Fruit fly (Drosophila melanogaster) whole organism, embryonic: Measurements from ENCODE around the gene Prosbeta6.

Experiments
- Awh ChIP-seq: fragments of 200-800 bp; sonication (Bioruptor generic); IDR thresholded peaks from 2 replicates; pipeline ENCODE4, ENCODE4 v1.3.6; 2022; ENCODE audit warnings: missing biosample characterization, missing genetic modification characterization
- Blimp-1 ChIP-seq: fragments of 200-800 bp; sonication (Bioruptor generic); optimal IDR thresholded peaks from 3 replicates; lab custom pipeline; 2018; ENCODE audit warnings: missing biosample characterization, missing genetic modification characterization, mild to moderate bottlenecking, moderate library complexity, missing genetic modification reagents
- CG10209 ChIP-seq: fragments of 200-800 bp; sonication (Bioruptor generic); optimal IDR thresholded peaks from 3 replicates; lab custom pipeline; 2017; ENCODE audit warnings: missing biosample characterization, mild to moderate bottlenecking, missing genetic modification characterization, missing genetic modification reagents
- CG11723 ChIP-seq: fragments of 200-800 bp; sonication (Bioruptor generic); optimal IDR thresholded peaks from 2 replicates; lab custom pipeline; 2017; ENCODE audit warnings: missing biosample characterization, mild to moderate bottlenecking, missing genetic modification characterization
- CG12071 ChIP-seq: fragments of 200-800 bp; sonication (Bioruptor generic); optimal IDR thresholded peaks from 3 replicates; lab custom pipeline; 2018; ENCODE audit warnings: missing biosample characterization, mild to moderate bottlenecking, missing genetic modification characterization
- CG12155 ChIP-seq: fragments of 200-800 bp; sonication (Bioruptor generic); optimal IDR thresholded peaks from 3 replicates; lab custom pipeline; 2016; ENCODE audit warnings: missing biosample characterization, missing genetic modification characterization
- CG12299 ChIP-seq: fragments of 200-800 bp; sonication (Bioruptor generic); optimal IDR thresholded peaks from 2 replicates; lab custom pipeline; 2018; ENCODE audit warnings: missing biosample characterization, mild to moderate bottlenecking, missing genetic modification characterization
- CG14710 ChIP-seq: fragments of 200-800 bp; sonication (Bioruptor generic); optimal IDR thresholded peaks from 3 replicates; lab custom pipeline; 2019; ENCODE audit warnings: missing biosample characterization, mild to moderate bottlenecking, missing genetic modification characterization, moderate library complexity
- CG15514 ChIP-seq: fragments of 200-800 bp; sonication (Bioruptor generic); optimal IDR thresholded peaks from 3 replicates; lab custom pipeline; 2017; ENCODE audit warnings: missing biosample characterization, missing genetic modification characterization, mild to moderate bottlenecking, moderate library complexity, missing genetic modification reagents
- CG2712 ChIP-seq: fragments of 200-800 bp; optimal IDR thresholded peaks from 3 replicates; lab custom pipeline; 2019; ENCODE audit warnings: missing biosample characterization, mild to moderate bottlenecking, missing genetic modification characterization, moderate library complexity
- CG30431 ChIP-seq: fragments of 200-800 bp; sonication (Bioruptor generic); optimal IDR thresholded peaks from 2 replicates; lab custom pipeline; 2017; ENCODE audit warnings: missing biosample characterization, missing genetic modification characterization
- CG3407 ChIP-seq: fragments of 200-800 bp; sonication (Bioruptor generic); optimal IDR thresholded peaks from 2 replicates; lab custom pipeline; 2018; ENCODE audit warnings: missing biosample characterization, mild to moderate bottlenecking, missing genetic modification characterization
- CG3995 ChIP-seq: fragments of 200-800 bp; sonication (Bioruptor generic); optimal IDR thresholded peaks from 3 replicates; lab custom pipeline; 2016; ENCODE audit warnings: missing biosample characterization, missing genetic modification characterization
- CG4424 ChIP-seq: fragments of 200-800 bp; sonication (Bioruptor generic); optimal IDR thresholded peaks from 3 replicates; lab custom pipeline; 2016; ENCODE audit warnings: missing biosample characterization, missing genetic modification characterization
- CG4707 ChIP-seq: fragments of 200-800 bp; sonication (Bioruptor generic); optimal IDR thresholded peaks from 2 replicates; lab custom pipeline; 2018; ENCODE audit warnings: missing biosample characterization, mild to moderate bottlenecking, missing genetic modification characterization, moderate library complexity
- CG6813 ChIP-seq: fragments of 200-800 bp; sonication (Bioruptor generic); optimal IDR thresholded peaks from 2 replicates; lab custom pipeline; 2017; ENCODE audit warnings: missing biosample characterization, missing genetic modification characterization, mild to moderate bottlenecking, moderate library complexity, missing genetic modification reagents
- CG7839 ChIP-seq: fragments of 200-800 bp; sonication (Bioruptor generic); optimal IDR thresholded peaks from 3 replicates; lab custom pipeline; 2018; ENCODE audit warnings: missing biosample characterization, mild to moderate bottlenecking, missing genetic modification characterization, moderate library complexity
- CG9437 ChIP-seq: fragments of 200-800 bp; sonication (Bioruptor generic); optimal IDR thresholded peaks from 2 replicates; lab custom pipeline; 2018; ENCODE audit warnings: missing biosample characterization, mild to moderate bottlenecking, missing genetic modification characterization
- CG9817 ChIP-seq: fragments of 200-800 bp; sonication (Bioruptor generic); optimal IDR thresholded peaks from 2 replicates; lab custom pipeline; 2018; ENCODE audit warnings: missing biosample characterization, mild to moderate bottlenecking, missing genetic modification characterization, moderate library complexity
- D19B ChIP-seq: fragments of 200-800 bp; sonication (Bioruptor generic); optimal IDR thresholded peaks from 2 replicates; lab custom pipeline; 2017; ENCODE audit warnings: missing biosample characterization, mild to moderate bottlenecking, missing genetic modification characterization
- Doc3 ChIP-seq: fragments of 200-800 bp; sonication (Bioruptor generic); IDR thresholded peaks from 3 replicates; pipeline ENCODE4 v1.3.6; 2022; ENCODE audit warnings: missing biosample characterization, missing genetic modification characterization; ENCODE audit not compliant: partially characterized antibody
- Drgx ChIP-seq: fragments of 200-800 bp; sonication (Bioruptor generic); IDR thresholded peaks from 2 replicates; pipeline ENCODE4 v1.3.6; 2022; ENCODE audit warnings: missing biosample characterization, missing genetic modification characterization
- ERR ChIP-seq: fragments of 200-800 bp; sonication (Bioruptor generic); optimal IDR thresholded peaks from 2 replicates; lab custom pipeline; 2016; ENCODE audit warnings: missing biosample characterization, missing genetic modification characterization
- Ets65A ChIP-seq: fragments of 200-800 bp; sonication (Bioruptor generic); peaks from one replicate; lab custom pipeline; 2016; ENCODE audit warnings: missing biosample characterization, missing genetic modification characterization
- Ets97D ChIP-seq: fragments of 200-800 bp; sonication (Bioruptor generic); optimal IDR thresholded peaks from 3 replicates; lab custom pipeline; 2016; ENCODE audit warnings: missing biosample characterization, missing genetic modification characterization
- GATAe ChIP-seq: fragments of 200-800 bp; sonication (Bioruptor generic); conservative IDR thresholded peaks from 2 replicates; pipeline ENCODE4 v1.3.6; 2022; ENCODE audit warnings: missing biosample characterization, missing genetic modification characterization
- Hand ChIP-seq: fragments of 200-800 bp; sonication (Bioruptor generic); optimal IDR thresholded peaks from 2 replicates; lab custom pipeline; 2017; ENCODE audit warnings: mild to moderate bottlenecking, missing biosample characterization, missing genetic modification reagents, missing genetic modification characterization
- Max ChIP-seq: fragments of 200-800 bp; sonication (Bioruptor generic); optimal IDR thresholded peaks from 2 replicates; lab custom pipeline; 2016; ENCODE audit warnings: missing biosample characterization, mild to moderate bottlenecking, missing genetic modification characterization
- Myb ChIP-seq: fragments of 200-800 bp; sonication (Bioruptor generic); optimal IDR thresholded peaks from 2 replicates; lab custom pipeline; 2016; ENCODE audit warnings: missing biosample characterization, missing genetic modification characterization
- Neu2 ChIP-seq: fragments of 200-800 bp; sonication (Bioruptor generic); optimal IDR thresholded peaks from 3 replicates; lab custom pipeline; 2016; ENCODE audit warnings: missing biosample characterization, missing genetic modification characterization, borderline replicate concordance
- Opbp ChIP-seq: fragments of 200-800 bp; sonication (Bioruptor generic); IDR thresholded peaks from 3 replicates; pipeline ENCODE4 v1.3.6; 2022; ENCODE audit warnings: missing biosample characterization, missing genetic modification characterization; ENCODE audit not compliant: partially characterized antibody
- Sry-δ ChIP-seq: fragments of 200-800 bp; sonication (Bioruptor generic); optimal IDR thresholded peaks from 2 replicates; lab custom pipeline; 2016; ENCODE audit warnings: missing biosample characterization, missing genetic modification characterization
- YL-1 ChIP-seq: fragments of 200-800 bp; sonication (Bioruptor generic); optimal IDR thresholded peaks from 3 replicates; lab custom pipeline; 2017; ENCODE audit warnings: missing biosample characterization, mild to moderate bottlenecking, missing genetic modification characterization
- bowl ChIP-seq: fragments of 200-800 bp; sonication (Bioruptor generic); IDR thresholded peaks from 2 replicates; pipeline ENCODE4 v1.3.6; 2022; ENCODE audit warnings: missing biosample characterization, missing genetic modification characterization
- cad ChIP-seq: fragments of >200 bp; optimal IDR thresholded peaks from 2 replicates; lab custom pipeline; 2017; ENCODE audit warnings: missing biosample characterization, missing genetic modification characterization
- cas ChIP-seq: fragments of 200-800 bp; sonication (Bioruptor generic); IDR thresholded peaks from 2 replicates; pipeline ENCODE4 v1.3.6; 2022; ENCODE audit warnings: missing biosample characterization, missing genetic modification characterization
- chn ChIP-seq: fragments of 200-800 bp; sonication (Bioruptor generic); optimal IDR thresholded peaks from 2 replicates; lab custom pipeline; 2016; ENCODE audit warnings: missing biosample characterization, missing genetic modification characterization
- dati ChIP-seq: fragments of 200-800 bp; sonication (Bioruptor generic); IDR thresholded peaks from 2 replicates; pipeline ENCODE4 v1.3.6; 2022; ENCODE audit warnings: missing biosample characterization, missing genetic modification characterization
- dm ChIP-seq: fragments of 200-800 bp; sonication (Bioruptor generic); optimal IDR thresholded peaks from 3 replicates; lab custom pipeline; 2016; ENCODE audit warnings: missing biosample characterization, missing genetic modification characterization
- fd96Cb ChIP-seq: fragments of 200-800 bp; sonication (Bioruptor generic); optimal IDR thresholded peaks from 2 replicates; lab custom pipeline; 2018; ENCODE audit warnings: missing biosample characterization, mild to moderate bottlenecking, missing genetic modification characterization, moderate library complexity
- gcm ChIP-seq: fragments of 200-800 bp; sonication (Bioruptor generic); optimal IDR thresholded peaks from 2 replicates; lab custom pipeline; 2019; ENCODE audit warnings: missing biosample characterization, mild to moderate bottlenecking, missing genetic modification characterization, moderate library complexity
- gcm2 ChIP-seq: fragments of 200-800 bp; sonication (Bioruptor generic); optimal IDR thresholded peaks from 2 replicates; lab custom pipeline; 2016; ENCODE audit warnings: missing biosample characterization, missing genetic modification characterization
- p53 ChIP-seq: fragments of 200-800 bp; sonication (Bioruptor generic); optimal IDR thresholded peaks from 2 replicates; lab custom pipeline; 2016; ENCODE audit warnings: missing biosample characterization, missing genetic modification characterization
- repo ChIP-seq: fragments of 200-800 bp; sonication (Bioruptor generic); optimal IDR thresholded peaks from 2 replicates; lab custom pipeline; 2016; ENCODE audit warnings: missing biosample characterization, missing genetic modification characterization
- salm ChIP-seq: fragments of 200-800 bp; sonication (Bioruptor generic); optimal IDR thresholded peaks from 2 replicates; lab custom pipeline; 2018; ENCODE audit warnings: missing biosample characterization, mild to moderate bottlenecking, missing genetic modification characterization
- schlank ChIP-seq: fragments of 200-800 bp; sonication (Bioruptor generic); optimal IDR thresholded peaks from 2 replicates; lab custom pipeline; 2018; ENCODE audit warnings: missing biosample characterization, mild to moderate bottlenecking, missing genetic modification characterization
- so ChIP-seq: fragments of 200-800 bp; sonication (Bioruptor generic); IDR thresholded peaks from 3 replicates; pipeline ENCODE4 v1.3.6; 2022; ENCODE audit warnings: missing biosample characterization, missing genetic modification characterization
- sob ChIP-seq: fragments of 200-800 bp; sonication (Bioruptor generic); IDR thresholded peaks from 2 replicates; pipeline ENCODE4 v1.3.6; 2022; ENCODE audit warnings: missing biosample characterization, missing genetic modification characterization
- tna ChIP-seq: fragments of 200-800 bp; sonication (Bioruptor generic); IDR thresholded peaks from 2 replicates; pipeline ENCODE4 v1.3.6; 2022; ENCODE audit warnings: missing biosample characterization, missing genetic modification characterization; ENCODE audit not compliant: partially characterized antibody
- toy ChIP-seq: fragments of 200-800 bp; sonication (Bioruptor generic); IDR thresholded peaks from 2 replicates; pipeline ENCODE4 v1.3.6; 2022; ENCODE audit warnings: missing biosample characterization, missing genetic modification characterization

Gene Prosbeta6

dm6 chr3L:16615132-16615709 lies 5.0 kb upstream of the Prosbeta6 start, which contains the start of gene Mo25 (continued):
- TF ChIP-seq Neu2 (GFP tag; lab: Kevin White, UChicago) (no peak), bowl (no peak), p53 (no peak), CG12155 (peak; percentile 46), toy (no peak), CG4424 (GFP tag; lab: Kevin White, UChicago) (peak; percentile 52), Ets97D (GFP tag; lab: Kevin White, UChicago) (peak; percentile 49), CG9437 (GFP tag; lab: Kevin White, UChicago) (peak; percentile 6), CG4707 (GFP tag; lab: Kevin White, UChicago) (no peak), dati (no peak), CG14710 (peak; percentile 71), CG15514 (peak; percentile 65), ERR (peak; percentile 3), CG2712 (peak; percentile 65), schlank (tag; lab: Kevin White, UChicago) (no peak), tna (GFP tag; lab: Robert Waterston, UW) (peak; percentile 55), Ets65A (GFP tag; lab: Kevin White, UChicago) (peak; percentile 11), Sry-δ (peak; percentile 59), repo (GFP tag; lab: Kevin White, UChicago) (no peak), YL-1 (GFP tag; lab: Kevin White, UChicago) (peak; percentile 89), Blimp-1 (GFP tag; lab: Kevin White, UChicago) (peak; percentile 15), Awh (GFP tag; lab: Robert Waterston, UW) (no peak), gcm2 (no peak), gcm (GFP tag; lab: Kevin White, UChicago) (peak; percentile 5), Opbp (GFP tag; lab: Robert Waterston, UW) (peak; percentile 81), salm (tag; lab: Kevin White, UChicago) (no peak), CG9817 (tag; lab: Kevin White, UChicago) (peak; percentile 23), sob (GFP tag; lab: Robert Waterston, UW) (peak; percentile 67), cas (no peak), CG10209 (GFP tag; lab: Kevin White, UChicago) (peak; percentile 3), CG12071 (GFP tag; lab: Kevin White, UChicago) (no peak), Myb (peak; percentile 46), CG11723 (GFP tag; lab: Kevin White, UChicago) (no peak), CG6813 (GFP tag; lab: Kevin White, UChicago) (peak; percentile 9), Hand (no peak), Max (peak; percentile 38), CG3407 (GFP tag; lab: Kevin White, UChicago) (no peak), fd96Cb (no peak), CG30431 (GFP tag; lab: Kevin White, UChicago) (no peak), D19B (no peak), CG7839 (tag; lab: Kevin White, UChicago) (peak; percentile 51), chn (peak; percentile 20), CG12299 (peak; percentile 11), Doc3 (GFP tag; lab: Robert Waterston, UW) (peak; percentile 70), dm (no peak), so (GFP tag; lab: Robert Waterston, UW) (no peak), CG3995 (GFP tag; lab: Kevin White, UChicago) (peak; percentile 13), cad (GFP tag; lab: Kevin White, UChicago) (no peak), GATAe (no peak), Drgx (GFP tag; lab: Robert Waterston, UW) (no peak)
